Fruit fly (Drosophila melanogaster): Measurements from ENCODE around the gene CG4619.

The CG4619 gene

DNA sequence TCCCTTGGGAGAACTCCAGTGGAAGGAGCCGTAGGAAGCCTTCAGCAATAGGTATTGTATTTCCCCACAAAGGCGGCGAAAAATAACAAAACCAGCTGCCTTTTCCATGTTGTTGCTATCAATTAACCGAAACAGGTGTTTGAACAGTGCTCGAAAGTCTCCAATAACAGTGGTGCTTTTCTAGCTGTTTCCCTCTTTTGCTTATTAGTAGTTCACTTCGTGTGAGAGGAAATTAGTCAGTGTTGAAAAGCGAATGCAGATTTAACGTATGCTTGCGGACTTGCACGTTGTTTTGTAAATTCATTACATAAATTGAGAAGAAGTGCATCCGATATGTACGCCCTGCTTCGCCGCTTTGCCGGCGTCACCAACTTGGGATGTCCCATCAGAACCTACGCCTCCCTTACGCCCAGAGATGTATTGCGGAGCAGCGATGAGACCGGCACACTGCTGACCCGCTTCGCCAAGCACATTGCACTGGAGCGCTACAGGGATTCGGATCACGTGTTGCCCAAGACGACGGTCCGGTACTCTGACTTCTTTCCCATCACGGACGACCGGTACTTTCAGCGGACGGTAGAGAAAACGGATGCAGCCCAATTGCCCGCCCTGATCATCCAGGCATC is at the start of gene CG4619, which contains the start of gene Datp:
Gene CG4619, plus strand, starts transcription at position 233 of the 626 bp plus-strand sequence.
Gene Datp, minus strand, starts transcription at position 160 of the 626 bp plus-strand sequence.
- TF ChIP-seq fd96Ca (GFP tag; IDR thresholded peaks at IDR 0.05) (peak; percentile 44; the same call in 1 of the 3 replicates), CG4496 (GFP tag; IDR thresholded peaks at IDR 0.05) (0 out of 3 replicates have a peak, but pooled peaks have one; percentile 39), CG10348 (GFP tag; IDR thresholded peaks at IDR 0.05) (no peak), rn (GFP tag; IDR thresholded peaks at IDR 0.05) (no peak), CG32121 (GFP tag; IDR thresholded peaks at IDR 0.05) (no peak), EcR (GFP tag; optimal IDR thresholded peaks at IDR 0.05) (no peak), CG9948 (tag; optimal IDR thresholded peaks at IDR 0.05) (no peak), CG8159 (tag; optimal IDR thresholded peaks at IDR 0.05) (no peak), Snoo (tag; optimal IDR thresholded peaks at IDR 0.05) (peak; percentile 16), CG12605 (GFP tag; IDR thresholded peaks at IDR 0.05) (no peak), Pif1A (GFP tag; optimal IDR thresholded peaks at IDR 0.05) (no peak), D1 (tag; optimal IDR thresholded peaks at IDR 0.05) (no peak), CG17806 (tag; optimal IDR thresholded peaks at IDR 0.05) (no peak), CG15710 (tag; optimal IDR thresholded peaks at IDR 0.05) (peak; percentile 4), CG14655 (GFP tag; optimal IDR thresholded peaks at IDR 0.05) (no peak), Ets98B (GFP tag; IDR thresholded peaks at IDR 0.05) (peak; percentile 39; the same call in 1 of the 2 replicates), Pif1B (GFP tag; optimal IDR thresholded peaks at IDR 0.05) (no peak), CG34367 (tag; optimal IDR thresholded peaks at IDR 0.05) (peak; percentile 5)

- no peak for TF ChIP-seq CG9948 (tag; optimal IDR thresholded peaks at IDR 0.05)
- no peak for TF ChIP-seq D1 (tag; optimal IDR thresholded peaks at IDR 0.05)
- TF ChIP-seq CG4496 (GFP tag; IDR thresholded peaks at IDR 0.05): no peak
- no peak for TF ChIP-seq EcR (GFP tag; optimal IDR thresholded peaks at IDR 0.05)
- no peak for TF ChIP-seq fd96Ca (GFP tag; IDR thresholded peaks at IDR 0.05)
- TF ChIP-seq CG12605 (GFP tag; IDR thresholded peaks at IDR 0.05): no peak
- TF ChIP-seq gl (tag; optimal IDR thresholded peaks at IDR 0.05): no peak
- TF ChIP-seq CG17806 (tag; optimal IDR thresholded peaks at IDR 0.05): no peak
- TF ChIP-seq Snoo (tag; optimal IDR thresholded peaks at IDR 0.05): no peak
- no peak for TF ChIP-seq CG8301 (tag; optimal IDR thresholded peaks at IDR 0.05)
- TF ChIP-seq CG32121 (GFP tag; IDR thresholded peaks at IDR 0.05): no peak
- no peak for TF ChIP-seq Pif1B (GFP tag; optimal IDR thresholded peaks at IDR 0.05)
- TF ChIP-seq CG15710 (tag; optimal IDR thresholded peaks at IDR 0.05): no peak
- TF ChIP-seq CG10348 (GFP tag; IDR thresholded peaks at IDR 0.05): no peak
- TF ChIP-seq CG14655 (GFP tag; optimal IDR thresholded peaks at IDR 0.05): no peak
- no peak for TF ChIP-seq CG13204 (GFP tag; optimal IDR thresholded peaks at IDR 0.05)
Measured at dm6 chr2L:9890576-9890975, 48.1 kb upstream of the CG4619 start, which contains the start of the genes CG34183 and CG4537. TSS of gene CG34183 (minus strand) at chr2L:9890772. TSS of gene CG4537 (plus strand) at chr2L:9890885.

DNA sequence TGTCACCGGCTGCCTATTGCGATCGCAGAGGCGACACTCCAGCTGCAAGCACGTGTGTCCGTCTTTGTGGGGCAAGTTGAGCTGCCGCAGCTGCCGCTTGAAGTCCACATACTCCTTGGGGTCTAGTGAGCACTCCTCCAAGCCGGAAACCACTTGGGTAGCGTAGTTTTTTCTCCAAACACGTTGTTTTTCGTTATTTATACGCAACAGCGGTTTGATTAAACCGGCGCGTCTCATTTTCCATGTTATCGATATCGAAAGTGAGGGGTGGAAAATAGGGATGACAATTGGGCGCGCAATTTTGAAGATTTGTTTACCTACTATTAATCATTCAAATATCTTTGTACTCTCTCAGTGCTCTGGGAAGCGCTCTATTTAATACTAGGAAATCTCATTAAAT is 45.5 kb upstream of the CG4619 start, which contains the start of gene mtDNA-helicase:
Gene mtDNA-helicase, minus strand, starts transcription at position 264 of the 400 bp plus-strand sequence.
- no peak for TF ChIP-seq CG14655 (GFP tag; optimal IDR thresholded peaks at IDR 0.05)
- no peak for TF ChIP-seq CG34367 (tag; optimal IDR thresholded peaks at IDR 0.05)
- no peak for TF ChIP-seq CG9948 (tag; optimal IDR thresholded peaks at IDR 0.05)
- TF ChIP-seq Pif1A (GFP tag; optimal IDR thresholded peaks at IDR 0.05): no peak
- no peak for TF ChIP-seq CG4496 (GFP tag; IDR thresholded peaks at IDR 0.05)
- TF ChIP-seq Ets98B (GFP tag; IDR thresholded peaks at IDR 0.05): no peak
- no peak for TF ChIP-seq EcR (GFP tag; optimal IDR thresholded peaks at IDR 0.05)
- TF ChIP-seq CG8301 (tag; optimal IDR thresholded peaks at IDR 0.05): no peak
- no peak for TF ChIP-seq CG32121 (GFP tag; IDR thresholded peaks at IDR 0.05)
- no peak for TF ChIP-seq Pif1B (GFP tag; optimal IDR thresholded peaks at IDR 0.05)
- no peak for TF ChIP-seq D1 (tag; optimal IDR thresholded peaks at IDR 0.05)
- TF ChIP-seq CG17806 (tag; optimal IDR thresholded peaks at IDR 0.05): no peak
- TF ChIP-seq CG15710 (tag; optimal IDR thresholded peaks at IDR 0.05): no peak
- TF ChIP-seq CG12605 (GFP tag; IDR thresholded peaks at IDR 0.05): no peak
- TF ChIP-seq Snoo (tag; optimal IDR thresholded peaks at IDR 0.05): no peak
- no peak for TF ChIP-seq gl (tag; optimal IDR thresholded peaks at IDR 0.05)
- no peak for TF ChIP-seq fd96Ca (GFP tag; IDR thresholded peaks at IDR 0.05)
- TF ChIP-seq CG10348 (GFP tag; IDR thresholded peaks at IDR 0.05): no peak

DNA sequence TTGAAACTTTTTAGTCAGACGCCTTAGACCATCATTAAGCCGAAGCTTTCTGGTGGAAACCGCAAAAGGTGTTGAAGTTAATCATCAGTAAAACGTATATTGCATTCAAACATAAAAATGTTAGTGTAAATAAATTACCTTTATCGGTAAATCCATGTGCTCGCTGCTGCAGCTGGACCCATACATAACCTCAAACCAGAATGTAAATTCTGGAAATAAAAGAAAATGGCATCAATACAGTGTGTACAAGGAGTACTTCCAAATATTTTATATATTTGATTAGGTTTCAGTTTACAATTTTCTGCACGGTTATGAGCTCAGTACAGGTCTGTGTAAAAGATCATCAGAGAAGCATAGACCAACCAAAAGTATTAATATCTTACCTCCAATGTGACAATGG is 44.5 kb upstream of the CG4619 start:
- no peak for TF ChIP-seq D1 (tag; optimal IDR thresholded peaks at IDR 0.05)
- no peak for TF ChIP-seq EcR (GFP tag; optimal IDR thresholded peaks at IDR 0.05)
- TF ChIP-seq CG12605 (GFP tag; IDR thresholded peaks at IDR 0.05): no peak
- no peak for TF ChIP-seq rn (GFP tag; IDR thresholded peaks at IDR 0.05)
- TF ChIP-seq Ets98B (GFP tag; IDR thresholded peaks at IDR 0.05): no peak

dm6 chr2L:9894871-9895364 is 43.7 kb upstream of the CG4619 start, which contains the start of gene Bka:
TSS of gene Bka (plus strand) at chr2L:9895287.
- TF ChIP-seq CG8159 (tag; optimal IDR thresholded peaks at IDR 0.05) (no peak), fd96Ca (GFP tag; IDR thresholded peaks at IDR 0.05) (no peak), gl (tag; optimal IDR thresholded peaks at IDR 0.05) (peak; percentile 8), CG34367 (tag; optimal IDR thresholded peaks at IDR 0.05) (no peak), CG4496 (GFP tag; IDR thresholded peaks at IDR 0.05) (peak; percentile 7; the same call in 1 of the 3 replicates), CG8301 (tag; optimal IDR thresholded peaks at IDR 0.05) (no peak), CG10348 (GFP tag; IDR thresholded peaks at IDR 0.05) (no peak), Snoo (tag; optimal IDR thresholded peaks at IDR 0.05) (peak; percentile 59), CG13204 (GFP tag; optimal IDR thresholded peaks at IDR 0.05) (no peak), Pif1A (GFP tag; optimal IDR thresholded peaks at IDR 0.05) (no peak), CG14655 (GFP tag; optimal IDR thresholded peaks at IDR 0.05) (no peak), CG17806 (tag; optimal IDR thresholded peaks at IDR 0.05) (no peak), CG15710 (tag; optimal IDR thresholded peaks at IDR 0.05) (peak; percentile 45), Pif1B (GFP tag; optimal IDR thresholded peaks at IDR 0.05) (peak; percentile 48), CG9948 (tag; optimal IDR thresholded peaks at IDR 0.05) (no peak), D1 (tag; optimal IDR thresholded peaks at IDR 0.05) (peak; percentile 30), Ets98B (GFP tag; IDR thresholded peaks at IDR 0.05) (no peak), CG12605 (GFP tag; IDR thresholded peaks at IDR 0.05) (no peak)

All from whole organism, pupa.